Worm (Caenorhabditis elegans): ENCODE data around the gene arrd-18.

arrd-18 gene

DNA sequence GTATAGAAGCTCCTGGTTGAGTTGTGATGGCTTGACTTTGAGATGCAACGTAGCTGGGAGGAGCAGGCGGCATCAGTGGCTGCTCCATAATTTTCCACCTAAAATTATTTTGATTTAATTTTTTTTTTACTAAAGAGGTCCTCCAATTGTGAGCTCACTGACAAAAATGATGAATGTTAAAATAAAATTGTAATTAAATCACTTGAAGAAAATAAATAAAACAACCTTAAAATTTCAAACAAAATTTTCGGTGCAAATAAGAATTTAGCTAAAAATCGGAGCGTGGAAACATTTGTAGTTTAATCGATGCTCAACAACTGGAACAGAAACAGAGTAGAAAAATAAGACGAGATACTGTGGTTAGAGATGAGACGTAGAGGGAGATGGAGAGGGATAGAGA is 45.2 kb upstream of the arrd-18 start, which contains the start of gene scrm-3:
Gene scrm-3 (minus strand): TSS at position 101 of the 400 bp plus-strand sequence.
- no peak for TF ChIP-seq C06A6.2 (GFP tag; conservative IDR thresholded peaks at IDR 0.05)
- peak; percentile 37; the same call in 1 of the 2 replicates for TF ChIP-seq hmg-1.2 (GFP tag; IDR thresholded peaks at IDR 0.05)
- no peak for TF ChIP-seq T26A5.8 (tag; optimal IDR thresholded peaks at IDR 0.05)
- TF ChIP-seq unc-62 (GFP tag; optimal IDR thresholded peaks at IDR 0.05) = no peak

DNA sequence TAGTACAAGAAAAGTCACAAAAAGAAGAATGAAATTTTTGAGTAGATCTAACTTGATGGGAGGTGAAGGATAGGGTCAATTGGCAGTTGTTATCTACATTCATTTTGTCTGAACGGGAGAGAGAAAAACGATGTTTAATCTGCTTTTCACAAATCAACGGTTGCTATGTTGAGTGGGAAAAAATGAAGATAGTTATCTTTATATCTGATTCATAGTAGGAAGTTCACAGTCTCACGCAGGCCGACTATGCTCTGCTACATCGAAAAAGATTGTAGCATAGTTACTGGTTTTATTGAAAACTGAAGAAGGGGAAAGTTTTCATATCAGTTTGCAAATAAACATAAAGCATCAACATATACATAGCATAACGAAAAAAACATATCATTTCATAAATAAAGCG is 43.6 kb upstream of the arrd-18 start:
- TF ChIP-seq mxl-1 (tag; optimal IDR thresholded peaks at IDR 0.05) = no peak
- no peak for TF ChIP-seq mel-28 (tag; optimal IDR thresholded peaks at IDR 0.05; ENCODE audit: borderline replicate concordance)
- no peak for TF ChIP-seq pbrm-1 (GFP tag; IDR thresholded peaks at IDR 0.05)
- no peak for TF ChIP-seq sea-2 (GFP tag; IDR thresholded peaks at IDR 0.05)
- TF ChIP-seq mcd-1 (GFP tag; IDR thresholded peaks at IDR 0.05) = no peak
- TF ChIP-seq lag-1 (GFP tag; IDR thresholded peaks at IDR 0.05) = no peak
- no peak for TF ChIP-seq let-526 (GFP tag; IDR thresholded peaks at IDR 0.05)
- no peak for TF ChIP-seq snpc-3.4 (tag; optimal IDR thresholded peaks at IDR 0.05)
- no peak for TF ChIP-seq zim-3 (tag; optimal IDR thresholded peaks at IDR 0.05)
- TF ChIP-seq let-607 (tag; optimal IDR thresholded peaks at IDR 0.05) = no peak
- TF ChIP-seq ztf-22 (GFP tag; optimal IDR thresholded peaks at IDR 0.05) = no peak
- TF ChIP-seq hsf-1 (GFP tag; IDR thresholded peaks at IDR 0.05) = no peak
- TF ChIP-seq ceh-100 (GFP tag; IDR thresholded peaks at IDR 0.05) = no peak
- TF ChIP-seq ceh-27 (GFP tag; optimal IDR thresholded peaks at IDR 0.05) = no peak

ce11 chrV:3352925-3353324 is 41.0 kb upstream of the arrd-18 start, which contains the start of gene C17B7.12:
C17B7.12 (plus strand) TSS chrV:3353225.
- TF ChIP-seq ceh-100 (GFP tag; IDR thresholded peaks at IDR 0.05) = no peak
- no peak for TF ChIP-seq B0019.2 (GFP tag; conservative IDR thresholded peaks at IDR 0.05)
- no peak for TF ChIP-seq nhr-120 (GFP tag; IDR thresholded peaks at IDR 0.05)
- no peak for TF ChIP-seq nfya-2 (GFP tag; IDR thresholded peaks at IDR 0.05)
- no peak for TF ChIP-seq ztf-18 (tag; optimal IDR thresholded peaks at IDR 0.05)
- TF ChIP-seq tbp1 (GFP tag; optimal IDR thresholded peaks at IDR 0.05) = no peak
- no peak for TF ChIP-seq madf-6 (GFP tag; IDR thresholded peaks at IDR 0.05)
- TF ChIP-seq nhr-27 (tag; optimal IDR thresholded peaks at IDR 0.05) = no peak
- no peak for TF ChIP-seq lag-1 (GFP tag; IDR thresholded peaks at IDR 0.05)
- no peak for TF ChIP-seq dpff-1 (tag; optimal IDR thresholded peaks at IDR 0.05)
- TF ChIP-seq snpc-1.1 (tag; optimal IDR thresholded peaks at IDR 0.05; ENCODE audit: insufficient read depth) = no peak
- TF ChIP-seq let-526 (GFP tag; IDR thresholded peaks at IDR 0.05) = no peak
- no peak for TF ChIP-seq F22D6.2 (tag; optimal IDR thresholded peaks at IDR 0.05)
- TF ChIP-seq F37B4.10 (GFP tag; IDR thresholded peaks at IDR 0.05) = no peak
- no peak for TF ChIP-seq egl-44 (GFP tag; IDR thresholded peaks at IDR 0.05)
- TF ChIP-seq snpc-4 (GFP tag; optimal IDR thresholded peaks at IDR 0.05) = no peak
- TF ChIP-seq snpc-4 (tag; optimal IDR thresholded peaks at IDR 0.05) = no peak
- no peak for TF ChIP-seq bed-2 (GFP tag; IDR thresholded peaks at IDR 0.05)
- TF ChIP-seq ztf-28 (GFP tag; IDR thresholded peaks at IDR 0.05) = no peak
- no peak for TF ChIP-seq hmg-1.2 (GFP tag; IDR thresholded peaks at IDR 0.05)
- TF ChIP-seq pha-4 (tag; optimal IDR thresholded peaks at IDR 0.05) = no peak

DNA sequence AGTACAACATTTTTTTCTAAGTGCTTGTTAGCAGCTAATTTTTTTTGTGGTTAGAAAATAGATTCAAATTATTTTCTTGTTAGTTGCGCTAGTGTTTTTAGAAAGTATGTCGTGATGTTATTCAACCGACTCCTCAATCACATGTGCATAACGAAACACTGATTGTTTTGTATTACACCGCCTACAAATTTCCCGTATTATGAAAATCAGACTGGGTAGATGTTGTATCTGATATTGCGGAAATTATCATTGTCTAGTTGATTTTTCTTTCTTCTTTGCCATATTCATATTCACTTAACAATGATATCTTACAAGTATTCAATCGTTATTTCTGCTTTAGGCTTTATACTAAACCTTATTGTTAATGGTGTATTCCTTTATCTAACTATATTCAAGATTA is 39.3 kb upstream of the arrd-18 start, which contains the start of gene str-63:
Gene str-63 (plus strand): TSS at position 301 of the 400 bp plus-strand sequence.
- TF ChIP-seq K11D2.4 (GFP tag; IDR thresholded peaks at IDR 0.05) (no peak), F22D6.2 (tag; optimal IDR thresholded peaks at IDR 0.05) (no peak), hlh-26 (GFP tag; conservative IDR thresholded peaks at IDR 0.05) (no peak), ztf-6 (GFP tag; IDR thresholded peaks at IDR 0.05) (no peak), Y95B8A.8 (GFP tag; IDR thresholded peaks at IDR 0.05) (no peak), fkh-3 (tag; optimal IDR thresholded peaks at IDR 0.05) (no peak), ztf-18 (tag; optimal IDR thresholded peaks at IDR 0.05) (no peak), zim-3 (tag; optimal IDR thresholded peaks at IDR 0.05) (no peak), xnd-1 (tag; optimal IDR thresholded peaks at IDR 0.05) (no peak), aptf-3 (GFP tag; IDR thresholded peaks at IDR 0.05) (no peak), B0336.3 (GFP tag; IDR thresholded peaks at IDR 0.05) (no peak), Y56A3A.18 (GFP tag; IDR thresholded peaks at IDR 0.05) (no peak), somi-1 (GFP tag; optimal IDR thresholded peaks at IDR 0.05) (no peak), cebp-2 (GFP tag; IDR thresholded peaks at IDR 0.05) (no peak)
